Worm (Caenorhabditis elegans): ENCODE data around the gene C29F9.2.
A peak's percentile ranks its signal among the peaks of the same experiment; 100 is the strongest.

The C29F9.2 gene

ce11 chrIII:154168-154567 lies 23.4 kb downstream of the C29F9.2 start (continued):
- TF ChIP-seq dpl-1 (GFP tag; optimal IDR thresholded peaks at IDR 0.05) = no peak
- no peak for TF ChIP-seq lin-39 (tag; optimal IDR thresholded peaks at IDR 0.05)
- peak; percentile 99 for TF ChIP-seq nhr-28 (tag; optimal IDR thresholded peaks at IDR 0.05)
- TF ChIP-seq nhr-42 (GFP tag; IDR thresholded peaks at IDR 0.05) = no peak
- no peak for TF ChIP-seq nhr-11 (tag; optimal IDR thresholded peaks at IDR 0.05)
- no peak for TF ChIP-seq skn-1 (tag; optimal IDR thresholded peaks at IDR 0.05)
- TF ChIP-seq dmd-8 (GFP tag; IDR thresholded peaks at IDR 0.05) = no peak
- no peak for TF ChIP-seq lsy-2 (tag; optimal IDR thresholded peaks at IDR 0.05)
- TF ChIP-seq php-3 (GFP tag; IDR thresholded peaks at IDR 0.05) = peak; percentile 94
- no peak for TF ChIP-seq saeg-2 (GFP tag; IDR thresholded peaks at IDR 0.05)
- TF ChIP-seq egl-27 (tag; optimal IDR thresholded peaks at IDR 0.05) = no peak
- TF ChIP-seq unc-39 (tag; optimal IDR thresholded peaks at IDR 0.05) = no peak
- peak; percentile 96 for TF ChIP-seq lin-1 (GFP tag; IDR thresholded peaks at IDR 0.05)
- no peak for TF ChIP-seq ZK337.2 (GFP tag; IDR thresholded peaks at IDR 0.05)
- no peak for TF ChIP-seq lin-29 (GFP tag; IDR thresholded peaks at IDR 0.05)
- no peak for TF ChIP-seq madf-9 (GFP tag; conservative IDR thresholded peaks at IDR 0.05)
- no peak for TF ChIP-seq pha-4 (GFP tag; IDR thresholded peaks at IDR 0.05)
- no peak for TF ChIP-seq pha-4 (tag; optimal IDR thresholded peaks at IDR 0.05)
- no peak for TF ChIP-seq daf-12 (tag; optimal IDR thresholded peaks at IDR 0.05)
- peak; percentile 83 for TF ChIP-seq nhr-6 (tag; optimal IDR thresholded peaks at IDR 0.05)
- TF ChIP-seq nhr-77 (tag; optimal IDR thresholded peaks at IDR 0.05) = peak; percentile 94
- TF ChIP-seq ztf-11 (tag; optimal IDR thresholded peaks at IDR 0.05) = no peak
- no peak for TF ChIP-seq ZK546.5 (tag; optimal IDR thresholded peaks at IDR 0.05)
- no peak for TF ChIP-seq lim-7 (GFP tag; IDR thresholded peaks at IDR 0.05)
- TF ChIP-seq F10B5.3 (tag; optimal IDR thresholded peaks at IDR 0.05) = no peak
- no peak for TF ChIP-seq dmd-9 (GFP tag; IDR thresholded peaks at IDR 0.05)
- no peak for TF ChIP-seq D1046.2 (GFP tag; IDR thresholded peaks at IDR 0.05)
- TF ChIP-seq madf-5 (GFP tag; IDR thresholded peaks at IDR 0.05) = no peak
- no peak for TF ChIP-seq attf-4 (tag; optimal IDR thresholded peaks at IDR 0.05)
- TF ChIP-seq aha-1 (tag) = no peak
- TF ChIP-seq jun-1 (tag; optimal IDR thresholded peaks at IDR 0.05) = peak; percentile 52
- no peak for TF ChIP-seq mxl-3 (GFP tag; optimal IDR thresholded peaks at IDR 0.05)
- TF ChIP-seq gei-8 (GFP tag; optimal IDR thresholded peaks at IDR 0.05) = no peak
- no peak for TF ChIP-seq sdz-12 (GFP tag; optimal IDR thresholded peaks at IDR 0.05)
- no peak for TF ChIP-seq mes-2 (tag; optimal IDR thresholded peaks at IDR 0.05; ENCODE audit: poor library complexity, severe bottlenecking)
- TF ChIP-seq zfp-3 (GFP tag; conservative IDR thresholded peaks at IDR 0.05) = no peak
- TF ChIP-seq ceh-20 (GFP tag; IDR thresholded peaks at IDR 0.05) = peak; percentile 64; the same call in 1 of the 2 replicates
- peak in 1 of 2 experiments; percentile 49 for TF ChIP-seq daf-16 (GFP tag; optimal IDR thresholded peaks at IDR 0.05)
- peak; percentile 86 for TF ChIP-seq daf-16 (tag; optimal IDR thresholded peaks at IDR 0.05)
- no peak for TF ChIP-seq mep-1 (tag; optimal IDR thresholded peaks at IDR 0.05)
- TF ChIP-seq zag-1 (tag; optimal IDR thresholded peaks at IDR 0.05) = no peak
- TF ChIP-seq snpc-1.2 (GFP tag; IDR thresholded peaks at IDR 0.05) = no peak

ce11 chrIII:156645-157044 lies 25.9 kb downstream of the C29F9.2 start, which contains the start of the genes zig-13 and ver-1:
Gene zig-13 (minus strand): TSS chrIII:156745.
Gene ver-1 (plus strand): TSS chrIII:156824.
- no peak for TF ChIP-seq mdl-1 (tag; optimal IDR thresholded peaks at IDR 0.05)
- no peak for TF ChIP-seq pqm-1 (tag; optimal IDR thresholded peaks at IDR 0.05)
- no peak for TF ChIP-seq skn-1 (tag; optimal IDR thresholded peaks at IDR 0.05)
- TF ChIP-seq madf-5 (GFP tag; IDR thresholded peaks at IDR 0.05) = no peak
